Fruit fly (Drosophila melanogaster): ENCODE data around the gene DCP2.

- TF ChIP-seq ttk (optimal IDR thresholded peaks at IDR 0.05): no peak
- no peak for TF ChIP-seq Sin3A (optimal IDR thresholded peaks at IDR 0.05)
- TF ChIP-seq h (optimal IDR thresholded peaks at IDR 0.05): no peak
Observed at dm6 chr3L:15837209-15837608, 11.0 kb upstream of the DCP2 start, which contains the start of gene CG15715.
